Worm (Caenorhabditis elegans) whole organism, midembryonic: ENCODE data around the gene T22D1.18.

Source experiments
- T22C8.4 ChIP-seq: fragments of 200-800 bp; sonication (Bioruptor generic); IDR thresholded peaks from 2 replicates; pipeline ENCODE4 v1.3.6; 2022; ENCODE audit warnings: missing genetic modification characterization, missing compliant biosample characterization
- cog-1 ChIP-seq: sonication (generic microtip); optimal IDR thresholded peaks from 2 replicates; lab custom pipeline; 2016; ENCODE audit warnings: missing genetic modification characterization, missing compliant biosample characterization
- flt-1 ChIP-seq: fragments of 200-800 bp; sonication (Bioruptor generic); IDR thresholded peaks from 2 replicates; pipeline ENCODE4 v1.3.6; 2022; ENCODE audit warnings: missing genetic modification characterization, missing compliant biosample characterization
- klf-2 ChIP-seq: fragments of 200-800 bp; sonication (Bioruptor generic); conservative IDR thresholded peaks from 2 replicates; pipeline ENCODE4 v1.3.6; 2022; ENCODE audit warnings: missing genetic modification reagents, missing genetic modification characterization, missing compliant biosample characterization
- med-1 ChIP-seq: sonication (generic microtip); optimal IDR thresholded peaks from 2 replicates; lab custom pipeline; 2017; ENCODE audit warnings: missing genetic modification characterization, mild to moderate bottlenecking, missing compliant biosample characterization, antibody characterized with exemption, missing genetic modification reagents; ENCODE audit not compliant: insufficient read depth
- ref-1 ChIP-seq: fragments of 200-800 bp; sonication (Bioruptor generic); conservative IDR thresholded peaks from 2 replicates; pipeline ENCODE4 v1.3.6; 2022; ENCODE audit warnings: missing genetic modification reagents, missing genetic modification characterization, missing compliant biosample characterization
- tab-1 ChIP-seq: fragments of 200-800 bp; sonication (Bioruptor generic); IDR thresholded peaks from 2 replicates; pipeline ENCODE4 v1.3.6; 2022; ENCODE audit warnings: missing genetic modification characterization, missing compliant biosample characterization
- ztf-23 ChIP-seq: fragments of 200-800 bp; sonication (Bioruptor generic); IDR thresholded peaks from 2 replicates; pipeline ENCODE4 v1.3.6; 2022; ENCODE audit warnings: missing genetic modification reagents, missing genetic modification characterization, missing compliant biosample characterization
- ztf-29 ChIP-seq: fragments of 200-800 bp; sonication (Bioruptor generic); IDR thresholded peaks from 2 replicates; pipeline ENCODE4 v1.3.6; 2022; ENCODE audit warnings: missing genetic modification reagents, missing genetic modification characterization, missing compliant biosample characterization

Gene T22D1.18

DNA sequence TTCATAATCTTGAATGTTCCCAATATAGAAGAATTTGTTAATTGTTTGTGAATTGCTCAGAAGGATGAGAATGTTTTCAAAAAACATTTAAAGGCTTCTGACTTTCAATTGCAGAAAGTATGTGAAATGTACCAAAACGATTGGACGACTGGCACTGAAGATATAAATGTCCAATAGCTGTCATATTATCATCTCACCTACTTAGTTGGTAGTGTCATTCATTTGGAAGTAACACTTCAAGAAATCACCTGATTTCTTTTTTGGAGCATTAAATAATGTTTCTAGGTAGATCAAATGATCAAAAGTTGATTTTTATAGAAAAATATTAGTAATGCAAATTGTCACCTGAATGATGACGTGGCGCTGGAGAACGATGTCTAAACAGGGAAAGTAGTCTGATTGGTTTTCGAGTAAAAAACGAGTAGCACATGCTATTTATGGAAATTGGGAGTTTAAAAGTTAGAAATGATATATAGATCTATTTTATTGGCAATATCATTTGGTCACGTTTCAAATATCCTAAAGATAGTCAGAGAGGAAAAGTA is 40.2 kb downstream of the T22D1.18 start:
- TF ChIP-seq tab-1 (GFP tag; lab: Robert Waterston, UW) (no peak), ref-1 (GFP tag; lab: Robert Waterston, UW) (no peak), T22C8.4 (GFP tag; lab: Robert Waterston, UW) (no peak), klf-2 (GFP tag; lab: Robert Waterston, UW) (no peak), ztf-29 (GFP tag; lab: Robert Waterston, UW) (no peak), med-1 (GFP tag; lab: Kevin White, UChicago) (no peak), flt-1 (GFP tag; lab: Robert Waterston, UW) (no peak), cog-1 (tag; lab: Kevin White, UChicago) (no peak), ztf-23 (no peak)

DNA sequence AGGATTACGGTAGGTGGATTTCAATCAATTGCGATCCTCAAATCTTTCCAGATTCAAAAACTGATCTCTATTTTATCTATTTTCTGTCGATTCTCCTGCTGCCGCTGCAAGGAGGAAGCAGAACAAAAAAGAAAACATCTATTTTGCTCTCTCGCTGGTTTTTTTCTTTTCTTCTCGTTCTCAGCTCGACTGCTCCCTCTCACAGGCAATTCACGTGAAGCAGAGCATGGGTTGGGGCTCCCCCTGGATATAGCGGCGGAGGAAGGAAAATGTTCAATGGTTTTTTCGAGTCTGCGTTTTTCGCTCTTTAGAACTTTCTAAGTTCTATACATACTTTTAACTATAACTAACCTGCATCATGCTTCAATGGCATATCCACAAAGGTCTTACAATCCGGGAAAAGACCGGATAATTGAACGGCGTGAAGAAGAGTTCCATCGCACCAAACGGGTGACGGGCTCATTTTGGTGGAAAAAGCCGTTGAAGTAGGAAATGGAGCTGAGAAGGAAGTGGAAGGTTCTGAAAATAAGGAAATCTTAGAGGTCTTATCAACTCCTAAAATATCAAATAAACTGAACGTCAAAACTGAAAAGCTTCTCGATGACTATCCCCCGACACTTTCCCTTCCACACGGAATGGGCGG is 40.9 kb downstream of the T22D1.18 start:
- TF ChIP-seq ztf-29 (GFP tag; lab: Robert Waterston, UW) (no peak), med-1 (GFP tag; lab: Kevin White, UChicago) (no peak), T22C8.4 (GFP tag; lab: Robert Waterston, UW) (no peak), klf-2 (GFP tag; lab: Robert Waterston, UW) (no peak), tab-1 (GFP tag; lab: Robert Waterston, UW) (no peak), cog-1 (tag; lab: Kevin White, UChicago) (no peak), flt-1 (GFP tag; lab: Robert Waterston, UW) (no peak), ref-1 (GFP tag; lab: Robert Waterston, UW) (no peak), ztf-23 (no peak)

DNA sequence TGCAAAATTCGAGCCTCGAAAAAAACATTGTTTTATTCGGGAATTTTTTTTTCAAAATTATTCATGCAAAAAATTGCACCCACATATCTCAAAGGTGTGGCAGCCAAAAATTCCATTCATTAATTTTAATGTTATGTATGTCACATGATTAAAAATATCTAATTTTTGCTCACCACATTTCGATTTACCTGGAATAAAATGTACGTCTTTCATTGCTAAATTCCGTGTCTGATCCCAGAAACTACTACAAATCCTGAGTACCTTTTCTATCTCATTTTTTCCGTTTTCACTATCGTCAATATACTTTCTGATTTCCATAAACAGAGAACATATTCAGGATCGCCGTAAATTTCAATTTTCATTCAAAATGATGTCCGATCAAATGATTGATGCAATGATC is 47.0 kb downstream of the T22D1.18 start, which contains the start of gene srx-19:
srx-19 (plus strand) TSS at position 301 of the 400 bp plus-strand sequence.
- no peak for TF ChIP-seq cog-1 (tag; lab: Kevin White, UChicago)
- no peak for TF ChIP-seq tab-1 (GFP tag; lab: Robert Waterston, UW)
- no peak for TF ChIP-seq flt-1 (GFP tag; lab: Robert Waterston, UW)
- no peak for TF ChIP-seq klf-2 (GFP tag; lab: Robert Waterston, UW)
- no peak for TF ChIP-seq med-1 (GFP tag; lab: Kevin White, UChicago)
- no peak for TF ChIP-seq ref-1 (GFP tag; lab: Robert Waterston, UW)
- TF ChIP-seq ztf-23: no peak
- no peak for TF ChIP-seq ztf-29 (GFP tag; lab: Robert Waterston, UW)
- no peak for TF ChIP-seq T22C8.4 (GFP tag; lab: Robert Waterston, UW)
